Worm (Caenorhabditis elegans): ENCODE measurements around the gene srh-113.

srh-113 gene

DNA sequence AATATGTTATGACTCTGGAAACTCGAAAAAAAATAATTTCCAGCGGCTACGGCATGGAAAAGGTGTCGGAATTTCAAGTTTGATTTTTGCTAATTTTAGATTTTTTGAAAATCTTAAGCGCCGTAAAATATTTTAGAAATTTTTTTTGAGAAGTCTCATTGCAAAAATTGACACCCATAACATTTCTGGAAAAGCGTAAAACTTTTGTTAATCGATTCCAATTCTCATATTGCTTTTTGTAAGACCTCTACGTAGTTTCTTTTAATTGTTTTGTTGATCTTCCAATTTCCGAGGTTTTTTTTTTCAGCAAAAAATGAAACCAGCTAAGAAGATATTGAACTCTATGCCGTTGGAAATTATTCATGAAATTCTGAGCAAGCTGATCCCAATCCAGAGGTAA lies 46.0 kb downstream of the srh-113 start, which contains the start of gene fbxa-85:
fbxa-85 (plus strand) TSS at position 301 of the 400 bp plus-strand sequence.
- TF ChIP-seq alr-1 (tag; optimal IDR thresholded peaks at IDR 0.05) (no peak), lin-11 (tag; optimal IDR thresholded peaks at IDR 0.05) (no peak), blmp-1 (tag; optimal IDR thresholded peaks at IDR 0.05; ENCODE audit: insufficient read depth) (no peak), ztf-1 (GFP tag; conservative IDR thresholded peaks at IDR 0.05) (no peak), nhr-237 (tag; optimal IDR thresholded peaks at IDR 0.05) (no peak), ceh-82 (tag; optimal IDR thresholded peaks at IDR 0.05) (no peak), unc-39 (tag; optimal IDR thresholded peaks at IDR 0.05) (no peak), nhr-77 (tag; optimal IDR thresholded peaks at IDR 0.05) (no peak), R02D3.7 (tag; optimal IDR thresholded peaks at IDR 0.05) (no peak), elt-1 (tag; optimal IDR thresholded peaks at IDR 0.05) (no peak), lin-39 (tag; optimal IDR thresholded peaks at IDR 0.05) (no peak), skn-1 (tag; optimal IDR thresholded peaks at IDR 0.05) (no peak), sma-3 (GFP tag; optimal IDR thresholded peaks at IDR 0.05) (no peak), nhr-23 (tag; optimal IDR thresholded peaks at IDR 0.05) (no peak), nhr-11 (tag; optimal IDR thresholded peaks at IDR 0.05) (no peak), sem-4 (tag; optimal IDR thresholded peaks at IDR 0.05) (no peak), C34F6.9 (tag; optimal IDR thresholded peaks at IDR 0.05) (no peak)

ce11 chrV:17261385-17261784 lies 48.5 kb downstream of the srh-113 start:
- TF ChIP-seq ama-1 (optimal IDR thresholded peaks at IDR 0.05): no peak
- no peak for TF ChIP-seq nhr-25 (tag; optimal IDR thresholded peaks at IDR 0.05)
- no peak for TF ChIP-seq sem-4 (tag; optimal IDR thresholded peaks at IDR 0.05)
- TF ChIP-seq Y55F3AM.14 (GFP tag; optimal IDR thresholded peaks at IDR 0.05): no peak
- TF ChIP-seq sma-9 (GFP tag; optimal IDR thresholded peaks at IDR 0.05): no peak
- no peak for TF ChIP-seq sma-9 (tag; optimal IDR thresholded peaks at IDR 0.05)
- no peak for TF ChIP-seq elt-1 (tag; optimal IDR thresholded peaks at IDR 0.05)
- no peak for TF ChIP-seq unc-62 (GFP tag; optimal IDR thresholded peaks at IDR 0.05)
- TF ChIP-seq unc-55 (GFP tag; optimal IDR thresholded peaks at IDR 0.05): no peak
- no peak for TF ChIP-seq lsy-2 (tag; optimal IDR thresholded peaks at IDR 0.05)
- no peak for TF ChIP-seq nhr-23 (tag; optimal IDR thresholded peaks at IDR 0.05)
- TF ChIP-seq ceh-16 (tag; optimal IDR thresholded peaks at IDR 0.05): no peak
- no peak for TF ChIP-seq nhr-12 (tag; optimal IDR thresholded peaks at IDR 0.05)
- no peak for TF ChIP-seq ztf-11 (tag; optimal IDR thresholded peaks at IDR 0.05)
- no peak for TF ChIP-seq nhr-11 (tag; optimal IDR thresholded peaks at IDR 0.05)
- TF ChIP-seq ceh-82 (tag; optimal IDR thresholded peaks at IDR 0.05): no peak
- TF ChIP-seq aly-2 (tag; optimal IDR thresholded peaks at IDR 0.05): no peak
- TF ChIP-seq nhr-10 (tag; optimal IDR thresholded peaks at IDR 0.05): no peak
- TF ChIP-seq mdl-1 (tag; optimal IDR thresholded peaks at IDR 0.05): no peak

All from whole organism, L2 larva.